Worm (Caenorhabditis elegans) whole organism, L3 larva: Measurements from ENCODE around the gene C06G1.1.
A peak's percentile ranks its signal among the peaks of the same experiment; 100 is the strongest.

Experiments used
- R02D3.7 ChIP-seq: fragments of 150-350 bp; optimal IDR thresholded peaks from 2 replicates; lab custom pipeline; 2014; ENCODE audit warnings: missing biosample characterization, missing genetic modification characterization
- aly-2 ChIP-seq: fragments of 150-350 bp; optimal IDR thresholded peaks from 2 replicates; lab custom pipeline; 2014; ENCODE audit warnings: missing biosample characterization, missing genetic modification characterization
- ceh-16 ChIP-seq: sonication (generic microtip); optimal IDR thresholded peaks from 2 replicates; lab custom pipeline; 2017; ENCODE audit warnings: missing biosample characterization, missing genetic modification characterization
- ceh-82 ChIP-seq: fragments of 150-350 bp; optimal IDR thresholded peaks from 2 replicates; lab custom pipeline; 2014; ENCODE audit warnings: missing biosample characterization, missing genetic modification characterization
- ceh-9 ChIP-seq: sonication (generic microtip); optimal IDR thresholded peaks from 2 replicates; lab custom pipeline; 2018; ENCODE audit warnings: missing biosample characterization, missing genetic modification characterization
- egl-27 ChIP-seq: sonication (generic microtip); optimal IDR thresholded peaks from 4 replicates; lab custom pipeline; 2017; ENCODE audit warnings: missing biosample characterization, missing genetic modification reagents, missing genetic modification characterization
- elt-1 ChIP-seq: fragments of 150-350 bp; optimal IDR thresholded peaks from 2 replicates; lab custom pipeline; 2014; ENCODE audit warnings: missing biosample characterization, missing genetic modification characterization
- elt-2 ChIP-seq: sonication (generic microtip); optimal IDR thresholded peaks from 2 replicates; lab custom pipeline; 2016; ENCODE audit warnings: missing genetic modification reagents, mild to moderate bottlenecking, missing genetic modification characterization, missing compliant biosample characterization
- elt-3 ChIP-seq, 3 experiments: fragments of 150-350 bp in 1 of 3; sonication (generic microtip) in 2 of 3; optimal IDR thresholded peaks; 2 replicates in 2 of 3; 4 replicates in 1 of 3; lab custom pipeline; 2014 to 2017; ENCODE audit warnings: missing biosample characterization in 3 of 3, missing genetic modification characterization in 3 of 3
- eor-1 ChIP-seq, 2 experiments: fragments of 150-350 bp; optimal IDR thresholded peaks; 2 replicates each; lab custom pipeline; 2014 to 2018; ENCODE audit warnings: missing biosample characterization in 2 of 2, missing genetic modification characterization in 2 of 2
- fkh-10 ChIP-seq: sonication (generic microtip); optimal IDR thresholded peaks from 2 replicates; lab custom pipeline; 2017; ENCODE audit warnings: missing biosample characterization, missing genetic modification reagents, missing genetic modification characterization
- lin-15B ChIP-seq: fragments of 150-350 bp; optimal IDR thresholded peaks from 2 replicates; lab custom pipeline; 2014; ENCODE audit warnings: missing biosample characterization, missing genetic modification characterization
- lin-39 ChIP-seq: fragments of 150-350 bp; optimal IDR thresholded peaks from 2 replicates; lab custom pipeline; 2018; ENCODE audit warnings: missing biosample characterization, missing genetic modification reagents, missing genetic modification characterization
- mdl-1 ChIP-seq: fragments of 150-350 bp; optimal IDR thresholded peaks from 2 replicates; lab custom pipeline; 2014; ENCODE audit warnings: missing biosample characterization, missing genetic modification characterization
- nfya-1 ChIP-seq: sonication (generic microtip); optimal IDR thresholded peaks from 2 replicates; lab custom pipeline; 2017; ENCODE audit warnings: missing genetic modification characterization, mild to moderate bottlenecking, missing compliant biosample characterization, antibody characterized with exemption, moderate library complexity; ENCODE audit not compliant: insufficient read depth
- nhr-12 ChIP-seq: fragments of 150-350 bp; optimal IDR thresholded peaks from 2 replicates; lab custom pipeline; 2014; ENCODE audit warnings: missing biosample characterization, missing genetic modification characterization
- nhr-23 ChIP-seq: fragments of 150-350 bp; optimal IDR thresholded peaks from 2 replicates; lab custom pipeline; 2014; ENCODE audit warnings: missing biosample characterization, missing genetic modification reagents, missing genetic modification characterization
- nhr-237 ChIP-seq: fragments of 150-350 bp; optimal IDR thresholded peaks from 2 replicates; lab custom pipeline; 2014; ENCODE audit warnings: missing biosample characterization, missing genetic modification characterization
- nhr-25 ChIP-seq: sonication (generic microtip); optimal IDR thresholded peaks from 2 replicates; lab custom pipeline; 2017; ENCODE audit warnings: missing biosample characterization, missing genetic modification characterization
- nhr-43 ChIP-seq: sonication (generic microtip); optimal IDR thresholded peaks from 2 replicates; lab custom pipeline; 2016; ENCODE audit warnings: mild to moderate bottlenecking, missing genetic modification characterization, missing compliant biosample characterization; ENCODE audit not compliant: poor library complexity, severe bottlenecking
- pqm-1 ChIP-seq: fragments of 150-350 bp; optimal IDR thresholded peaks from 2 replicates; lab custom pipeline; 2017; ENCODE audit warnings: missing biosample characterization, missing genetic modification characterization, inconsistent platforms
- skn-1 ChIP-seq: fragments of 150-350 bp; optimal IDR thresholded peaks from 2 replicates; lab custom pipeline; 2014; ENCODE audit warnings: missing biosample characterization, missing genetic modification characterization
- snpc-4 ChIP-seq: fragments of 150-350 bp; optimal IDR thresholded peaks from 2 replicates; lab custom pipeline; 2014; ENCODE audit warnings: missing biosample characterization, missing genetic modification characterization
- tbx-2 ChIP-seq: sonication (generic microtip); optimal IDR thresholded peaks from 2 replicates; lab custom pipeline; 2016; ENCODE audit warnings: mild to moderate bottlenecking, missing genetic modification characterization, missing compliant biosample characterization
- unc-39 ChIP-seq: sonication (generic microtip); optimal IDR thresholded peaks from 4 replicates; lab custom pipeline; 2017; ENCODE audit warnings: missing biosample characterization, missing genetic modification characterization
- ztf-4 ChIP-seq: fragments of 150-350 bp; optimal IDR thresholded peaks from 2 replicates; lab custom pipeline; 2014; ENCODE audit warnings: missing biosample characterization, missing genetic modification characterization

The C06G1.1 gene

ce11 chrX:16618727-16619126 lies 14.4 kb upstream of the C06G1.1 start:
- TF ChIP-seq egl-27 (tag; lab: Kevin White, UChicago): no peak
- no peak for TF ChIP-seq unc-39
- TF ChIP-seq lin-15B (tag; lab: Kevin White, UChicago): no peak
- no peak for TF ChIP-seq R02D3.7 (tag; lab: Kevin White, UChicago)
- no peak for TF ChIP-seq pqm-1
- TF ChIP-seq ztf-4: no peak
- TF ChIP-seq aly-2 (tag; lab: Kevin White, UChicago): no peak
- TF ChIP-seq lin-39 (tag; lab: Kevin White, UChicago): no peak
- TF ChIP-seq, all 47 proteins: peak for 0

ce11 chrX:16619158-16619557 lies 14.0 kb upstream of the C06G1.1 start:
- TF ChIP-seq ceh-82 (no peak), nhr-23 (tag; lab: Kevin White, UChicago) (peak; percentile 26), elt-1 (tag; lab: Kevin White, UChicago) (no peak), elt-2 (peak; percentile 39), nfya-1 (no peak), tbx-2 (tag; lab: Kevin White, UChicago) (no peak), nhr-25 (tag; lab: Kevin White, UChicago) (peak; percentile 21), pqm-1 (no peak), nhr-43 (tag; lab: Kevin White, UChicago) (peak; percentile 72)

- no peak for TF ChIP-seq fkh-10
- TF ChIP-seq elt-2: no peak
- no peak for TF ChIP-seq nhr-12
- no peak for TF ChIP-seq mdl-1 (tag; lab: Kevin White, UChicago)
- TF ChIP-seq R02D3.7 (tag; lab: Kevin White, UChicago): no peak
- no peak for TF ChIP-seq ceh-82
These were observed 11.7 kb upstream of the C06G1.1 start, which contains the start of gene cpg-19 for ce11 chrX:16621467-16621866. Gene cpg-19 (plus strand): TSS chrX:16621807.

ce11 chrX:16623269-16623668 lies 9.9 kb upstream of the C06G1.1 start:
- TF ChIP-seq skn-1 (tag; lab: Kevin White, UChicago) (no peak), tbx-2 (tag; lab: Kevin White, UChicago) (no peak), pqm-1 (no peak), nhr-237 (tag; lab: Kevin White, UChicago) (no peak), lin-39 (tag; lab: Kevin White, UChicago) (no peak), elt-2 (no peak), eor-1 (tag; optimal IDR thresholded peaks at IDR 0.05; lab: Kevin White, UChicago) (no peak), mdl-1 (tag; lab: Kevin White, UChicago) (no peak), ceh-9 (tag; lab: Kevin White, UChicago) (no peak), lin-15B (tag; lab: Kevin White, UChicago) (no peak)

- TF ChIP-seq nhr-25 (tag; lab: Kevin White, UChicago) (peak; percentile 33), nhr-43 (tag; lab: Kevin White, UChicago) (peak; percentile 12), R02D3.7 (tag; lab: Kevin White, UChicago) (no peak)
These were observed 7.9 kb upstream of the C06G1.1 start for ce11 chrX:16625078-16625808.

- TF ChIP-seq egl-27 (tag; lab: Kevin White, UChicago) (no peak), nhr-25 (tag; lab: Kevin White, UChicago) (peak; percentile 7), lin-39 (tag; lab: Kevin White, UChicago) (peak; percentile 19)
These were observed 6.3 kb upstream of the C06G1.1 start for ce11 chrX:16626817-16627216.

- TF ChIP-seq elt-3 (tag; optimal IDR thresholded peaks at IDR 0.05; lab: Kevin White, UChicago): no peak
- no peak for TF ChIP-seq egl-27 (tag; lab: Kevin White, UChicago)
- TF ChIP-seq snpc-4: peak; percentile 64
- no peak for TF ChIP-seq aly-2 (tag; lab: Kevin White, UChicago)
- TF ChIP-seq ceh-16 (tag; lab: Kevin White, UChicago): no peak
These were observed 4.0 kb upstream of the C06G1.1 start for ce11 chrX:16629168-16629567.
